Fruit fly (Drosophila melanogaster) whole organism, adult: ENCODE results near the gene CG14294.

Experiments
- CG11617 ChIP-seq: fragments of 200-800 bp; sonication (Bioruptor generic); optimal IDR thresholded peaks from 2 replicates; lab custom pipeline; 2017; ENCODE audit warnings: mild to moderate bottlenecking, missing biosample characterization, missing genetic modification reagents, missing genetic modification characterization
- CG12768 ChIP-seq: fragments of 200-800 bp; sonication (Bioruptor generic); optimal IDR thresholded peaks from 2 replicates; lab custom pipeline; 2017; ENCODE audit warnings: missing biosample characterization, missing genetic modification characterization, mild to moderate bottlenecking, moderate library complexity, missing genetic modification reagents
- CG14711 ChIP-seq: fragments of 200-800 bp; sonication (Bioruptor generic); optimal IDR thresholded peaks from 2 replicates; lab custom pipeline; 2018; ENCODE audit warnings: missing biosample characterization, mild to moderate bottlenecking, missing genetic modification characterization, moderate library complexity
- CG1620 ChIP-seq: fragments of 200-800 bp; sonication (Bioruptor generic); optimal IDR thresholded peaks from 2 replicates; lab custom pipeline; 2016; ENCODE audit warnings: missing biosample characterization, missing genetic modification characterization
- CG33017 ChIP-seq: fragments of 200-800 bp; sonication (Bioruptor generic); optimal IDR thresholded peaks from 2 replicates; lab custom pipeline; 2018; ENCODE audit warnings: missing biosample characterization, mild to moderate bottlenecking, missing genetic modification characterization, moderate library complexity
- CG5204 ChIP-seq: fragments of 200-800 bp; sonication (Bioruptor generic); optimal IDR thresholded peaks from 2 replicates; lab custom pipeline; 2016; ENCODE audit warnings: missing biosample characterization, missing genetic modification characterization
- CG7045 ChIP-seq: fragments of 200-800 bp; sonication (Bioruptor generic); optimal IDR thresholded peaks from 2 replicates; lab custom pipeline; 2017; ENCODE audit warnings: missing biosample characterization, mild to moderate bottlenecking, missing genetic modification characterization
- CG7101 ChIP-seq: fragments of 200-800 bp; sonication (Bioruptor generic); optimal IDR thresholded peaks from 2 replicates; lab custom pipeline; 2018; ENCODE audit warnings: missing biosample characterization, mild to moderate bottlenecking, missing genetic modification characterization, moderate library complexity
- Clk ChIP-seq: fragments of 200-800 bp; sonication (Bioruptor generic); optimal IDR thresholded peaks from 2 replicates; lab custom pipeline; 2017; ENCODE audit warnings: missing biosample characterization, missing genetic modification characterization
- Crg-1 ChIP-seq: fragments of 200-800 bp; sonication (Bioruptor generic); optimal IDR thresholded peaks from 2 replicates; lab custom pipeline; 2016; ENCODE audit warnings: missing biosample characterization, missing genetic modification characterization
- Hr96 ChIP-seq: fragments of 200-800 bp; sonication (Bioruptor generic); optimal IDR thresholded peaks from 2 replicates; lab custom pipeline; 2016; ENCODE audit warnings: missing biosample characterization, missing genetic modification characterization
- Mnt ChIP-seq: fragments of 200-800 bp; sonication (Bioruptor generic); optimal IDR thresholded peaks from 2 replicates; lab custom pipeline; 2016; ENCODE audit warnings: missing biosample characterization, mild to moderate bottlenecking, missing genetic modification characterization
- bab1 ChIP-seq: fragments of 200-800 bp; sonication (Bioruptor generic); optimal IDR thresholded peaks from 3 replicates; lab custom pipeline; 2019; ENCODE audit warnings: missing biosample characterization, mild to moderate bottlenecking, missing genetic modification characterization, moderate library complexity
- cic ChIP-seq: fragments of 200-800 bp; sonication (Bioruptor generic); optimal IDR thresholded peaks from 2 replicates; lab custom pipeline; 2017; ENCODE audit warnings: missing biosample characterization, mild to moderate bottlenecking, missing genetic modification characterization, moderate library complexity
- cnc ChIP-seq, 2 experiments: fragments of >200 bp; optimal IDR thresholded peaks; 2 replicates each; lab custom pipeline; 2017
- kay ChIP-seq: fragments of 200-800 bp; sonication (Bioruptor generic); peaks from one replicate; lab custom pipeline; 2016; ENCODE audit warnings: missing biosample characterization, missing genetic modification characterization, borderline replicate concordance
- ovo ChIP-seq: fragments of 200-800 bp; sonication (Bioruptor generic); optimal IDR thresholded peaks from 2 replicates; lab custom pipeline; 2016; ENCODE audit warnings: missing biosample characterization, missing genetic modification characterization
- pad ChIP-seq: fragments of 200-800 bp; sonication (Bioruptor generic); optimal IDR thresholded peaks from 3 replicates; lab custom pipeline; 2017; ENCODE audit warnings: missing biosample characterization, missing genetic modification characterization, mild to moderate bottlenecking, moderate library complexity, missing genetic modification reagents
- tj ChIP-seq: fragments of 200-800 bp; sonication (Bioruptor generic); optimal IDR thresholded peaks from 3 replicates; lab custom pipeline; 2017; ENCODE audit warnings: missing biosample characterization, mild to moderate bottlenecking, missing genetic modification characterization, moderate library complexity
- toe ChIP-seq: fragments of 200-800 bp; sonication (Bioruptor generic); optimal IDR thresholded peaks from 2 replicates; lab custom pipeline; 2016; ENCODE audit warnings: missing biosample characterization, missing genetic modification characterization

The CG14294 gene

DNA sequence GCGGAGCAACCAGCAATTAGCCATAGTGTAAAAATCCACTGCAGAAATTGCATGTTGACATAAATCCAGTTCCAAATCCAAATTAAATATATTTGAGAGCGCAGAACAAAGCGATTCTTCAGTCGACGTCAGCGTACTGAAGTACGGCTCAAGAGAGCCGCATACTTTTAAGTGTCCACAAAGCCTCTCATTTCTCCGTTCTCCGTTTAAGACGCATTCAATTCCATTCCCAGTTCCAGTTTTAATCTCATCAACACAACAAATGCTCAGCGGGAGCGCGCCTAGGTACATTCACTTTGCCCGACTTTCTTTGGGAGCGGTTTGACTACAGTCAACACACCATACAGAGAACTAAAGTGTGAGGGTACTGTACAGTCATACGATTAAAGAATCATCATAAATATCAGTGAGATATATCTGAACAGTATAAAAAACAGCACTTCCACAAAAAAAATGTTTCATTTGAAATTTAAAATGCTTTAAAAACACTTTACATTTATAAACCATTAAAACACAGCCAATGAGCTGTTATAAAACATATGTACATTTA is 10.8 kb upstream of the CG14294 start, which contains the start of gene Sgsh:
Gene Sgsh (minus strand): TSS at position 141 of the 550 bp plus-strand sequence.
- TF ChIP-seq Hr96 (GFP tag; lab: Kevin White, UChicago) = no peak
- TF ChIP-seq Mnt (GFP tag; lab: Kevin White, UChicago) = no peak
- no peak for TF ChIP-seq Crg-1
- no peak for TF ChIP-seq ovo (GFP tag; lab: Kevin White, UChicago)
- TF ChIP-seq cic (GFP tag; lab: Kevin White, UChicago) = no peak
- TF ChIP-seq toe (GFP tag; lab: Kevin White, UChicago) = no peak
- no peak for TF ChIP-seq CG7101 (tag; lab: Kevin White, UChicago)
- no peak for TF ChIP-seq bab1
- no peak for TF ChIP-seq CG12768 (GFP tag; lab: Kevin White, UChicago)
- TF ChIP-seq pad = no peak
- no peak for TF ChIP-seq CG33017 (tag; lab: Kevin White, UChicago)
- no peak for TF ChIP-seq CG1620 (GFP tag; lab: Kevin White, UChicago)
- TF ChIP-seq Clk (GFP tag; lab: Kevin White, UChicago) = no peak
- no peak for TF ChIP-seq kay (GFP tag; lab: Kevin White, UChicago)
- no peak for TF ChIP-seq tj
- no peak for TF ChIP-seq CG5204

dm6 chr3R:18910923-18911322 is 8.9 kb upstream of the CG14294 start:
- peak; percentile 12 for TF ChIP-seq CG7101 (tag; lab: Kevin White, UChicago)
- TF ChIP-seq CG33017 (tag; lab: Kevin White, UChicago) = no peak

DNA sequence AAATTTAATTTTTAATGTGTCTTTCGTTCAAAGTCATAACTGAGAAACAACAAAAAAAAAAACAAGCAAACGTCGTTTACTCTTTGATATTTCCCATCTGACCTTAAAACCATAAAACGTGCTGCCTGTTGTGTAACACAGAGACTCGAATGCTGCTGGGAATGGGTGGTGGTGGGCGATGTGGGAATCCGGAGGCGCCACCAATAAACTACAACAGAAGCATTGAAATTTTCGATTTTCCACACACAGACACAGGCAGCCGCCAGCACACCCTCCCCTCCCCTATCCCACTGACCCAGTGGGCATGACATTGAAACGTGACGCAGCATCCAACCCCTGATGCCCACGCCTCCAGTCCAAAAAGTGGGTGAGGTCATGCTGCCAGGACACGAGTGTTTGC is 8.3 kb upstream of the CG14294 start:
- TF ChIP-seq kay (GFP tag; lab: Kevin White, UChicago) (peak; percentile 63), Mnt (GFP tag; lab: Kevin White, UChicago) (no peak), cic (GFP tag; lab: Kevin White, UChicago) (no peak)

dm6 chr3R:18905921-18906878 is 4.1 kb upstream of the CG14294 start, which contains the start of gene EndoA:
Gene EndoA (plus strand): TSS chr3R:18906609.
- TF ChIP-seq CG5204 (no peak), cic (GFP tag; lab: Kevin White, UChicago) (peak; percentile 33), Hr96 (GFP tag; lab: Kevin White, UChicago) (no peak), cnc (optimal IDR thresholded peaks at IDR 0.05; lab: Kevin White, UChicago) (no peak), bab1 (no peak), CG12768 (GFP tag; lab: Kevin White, UChicago) (peak; percentile 45), kay (GFP tag; lab: Kevin White, UChicago) (peak; percentile 91), tj (peak; percentile 47), CG1620 (GFP tag; lab: Kevin White, UChicago) (no peak), CG14711 (peak; percentile 66), CG11617 (peak; percentile 46), CG7045 (GFP tag; lab: Kevin White, UChicago) (peak; percentile 68), ovo (GFP tag; lab: Kevin White, UChicago) (no peak), CG7101 (tag; lab: Kevin White, UChicago) (peak; percentile 78), toe (GFP tag; lab: Kevin White, UChicago) (no peak), CG33017 (tag; lab: Kevin White, UChicago) (peak; percentile 82), Crg-1 (no peak), Clk (GFP tag; lab: Kevin White, UChicago) (no peak), pad (peak; percentile 34), Mnt (GFP tag; lab: Kevin White, UChicago) (peak; percentile 54)

dm6 chr3R:18905555-18905920 is 3.5 kb upstream of the CG14294 start, which contains the start of gene CG14292:
Gene CG14292 (minus strand): TSS chr3R:18905655.
- TF ChIP-seq CG14711 (no peak), CG1620 (GFP tag; lab: Kevin White, UChicago) (no peak), CG7045 (GFP tag; lab: Kevin White, UChicago) (no peak), Mnt (GFP tag; lab: Kevin White, UChicago) (no peak), pad (no peak), bab1 (no peak), Hr96 (GFP tag; lab: Kevin White, UChicago) (no peak), CG5204 (no peak), kay (GFP tag; lab: Kevin White, UChicago) (no peak), Crg-1 (no peak), CG11617 (no peak), CG12768 (GFP tag; lab: Kevin White, UChicago) (no peak), cic (GFP tag; lab: Kevin White, UChicago) (no peak), toe (GFP tag; lab: Kevin White, UChicago) (no peak), cnc (optimal IDR thresholded peaks at IDR 0.05; lab: Kevin White, UChicago) (no peak), Clk (GFP tag; lab: Kevin White, UChicago) (no peak), tj (no peak), CG7101 (tag; lab: Kevin White, UChicago) (no peak)

DNA sequence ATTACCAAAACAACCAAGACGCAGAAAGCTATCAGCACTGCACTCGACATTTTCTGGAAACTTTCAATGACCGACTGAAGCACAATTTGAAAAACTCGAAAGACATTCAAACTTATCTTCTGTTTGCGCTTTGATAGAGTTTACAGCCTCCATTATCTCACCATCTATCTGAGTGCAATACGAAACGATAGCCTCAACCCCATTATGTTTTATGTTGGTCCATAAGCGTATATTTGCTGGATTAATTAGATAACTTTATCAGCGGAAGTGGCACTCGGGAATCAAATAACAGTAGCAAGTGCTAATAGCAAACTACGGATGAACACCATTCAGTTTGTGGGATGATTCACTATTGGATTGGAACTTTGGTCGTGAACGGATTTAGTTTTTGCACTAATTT is 794 bp upstream of the CG14294 start, which contains the start of gene CG34284:
Gene CG34284 (minus strand): TSS at position 76 of the 400 bp plus-strand sequence.
- TF ChIP-seq CG7101 (tag; lab: Kevin White, UChicago) (no peak), CG33017 (tag; lab: Kevin White, UChicago) (peak; percentile 52), cnc (optimal IDR thresholded peaks at IDR 0.05; lab: Kevin White, UChicago) (no peak), Mnt (GFP tag; lab: Kevin White, UChicago) (no peak), CG14711 (no peak)
